Fruit fly (Drosophila melanogaster) whole organism, embryonic: ENCODE data around the gene MAPk-Ak2.
A peak's percentile ranks its signal among the peaks of the same experiment; 100 is the strongest.

Source experiments
- CG10147 ChIP-seq: fragments of 200-800 bp; sonication (Bioruptor generic); optimal IDR thresholded peaks from 2 replicates; lab custom pipeline; 2019; ENCODE audit warnings: missing biosample characterization, mild to moderate bottlenecking, missing genetic modification characterization, moderate library complexity
- CG10209 ChIP-seq: fragments of 200-800 bp; sonication (Bioruptor generic); optimal IDR thresholded peaks from 3 replicates; lab custom pipeline; 2017; ENCODE audit warnings: missing biosample characterization, mild to moderate bottlenecking, missing genetic modification characterization, missing genetic modification reagents
- CG1024 ChIP-seq: fragments of 200-800 bp; sonication (Bioruptor generic); IDR thresholded peaks from 2 replicates; pipeline ENCODE4 v1.3.6; 2022; ENCODE audit warnings: missing biosample characterization, missing genetic modification characterization
- CG10959 ChIP-seq: fragments of 200-800 bp; sonication (Bioruptor generic); IDR thresholded peaks from 2 replicates; pipeline ENCODE4 v1.3.6; 2022; ENCODE audit warnings: missing biosample characterization, missing genetic modification characterization
- CG11093 ChIP-seq: fragments of 200-800 bp; sonication (Bioruptor generic); IDR thresholded peaks from 3 replicates; pipeline ENCODE4 v1.3.6; 2022; ENCODE audit warnings: missing biosample characterization, missing genetic modification characterization
- CG11560 ChIP-seq: fragments of 200-800 bp; sonication (Bioruptor generic); IDR thresholded peaks from 3 replicates; pipeline ENCODE4 v1.3.6; 2022; ENCODE audit warnings: missing biosample characterization, missing genetic modification characterization
- CG12391 ChIP-seq: fragments of 200-800 bp; sonication (Bioruptor generic); optimal IDR thresholded peaks from 3 replicates; lab custom pipeline; 2018; ENCODE audit warnings: missing biosample characterization, mild to moderate bottlenecking, missing genetic modification characterization, moderate library complexity
- CG14860 ChIP-seq: fragments of 200-800 bp; sonication (Bioruptor generic); IDR thresholded peaks from 3 replicates; pipeline ENCODE4 v1.3.6; 2022; ENCODE audit warnings: missing biosample characterization, missing genetic modification characterization; ENCODE audit not compliant: partially characterized antibody
- CG15514 ChIP-seq: fragments of 200-800 bp; sonication (Bioruptor generic); optimal IDR thresholded peaks from 3 replicates; lab custom pipeline; 2017; ENCODE audit warnings: missing biosample characterization, missing genetic modification characterization, mild to moderate bottlenecking, moderate library complexity, missing genetic modification reagents
- CG5180 ChIP-seq: fragments of 200-800 bp; sonication (Bioruptor generic); optimal IDR thresholded peaks from 3 replicates; lab custom pipeline; 2017; ENCODE audit warnings: missing biosample characterization, missing genetic modification characterization, mild to moderate bottlenecking, moderate library complexity, missing genetic modification reagents
- CG7357 ChIP-seq: fragments of 200-800 bp; sonication (Bioruptor generic); IDR thresholded peaks from 3 replicates; pipeline ENCODE4 v1.3.6; 2022; ENCODE audit warnings: missing biosample characterization, missing genetic modification characterization
- CG9817 ChIP-seq: fragments of 200-800 bp; sonication (Bioruptor generic); optimal IDR thresholded peaks from 2 replicates; lab custom pipeline; 2018; ENCODE audit warnings: missing biosample characterization, mild to moderate bottlenecking, missing genetic modification characterization, moderate library complexity
- D ChIP-seq, 2 experiments: fragments of 200-800 bp in 1 of 2; fragments of >200 bp in 1 of 2; sonication (Bioruptor generic) in 1 of 2; optimal IDR thresholded peaks; 2 replicates in 1 of 2; 3 replicates in 1 of 2; lab custom pipeline; 2017; ENCODE audit warnings: mild to moderate bottlenecking in 1 of 2, missing biosample characterization in 1 of 2, missing genetic modification characterization in 1 of 2, missing genetic modification reagents in 1 of 2
- E2f1 ChIP-seq: fragments of 200-800 bp; sonication (Bioruptor generic); IDR thresholded peaks from 2 replicates; pipeline ENCODE4 v1.3.6; 2022; ENCODE audit warnings: missing biosample characterization, missing genetic modification characterization
- Eip74EF ChIP-seq, 2 experiments: fragments of 200-800 bp in 1 of 2; fragments of >200 bp in 1 of 2; sonication (Bioruptor generic) in 1 of 2; optimal IDR thresholded peaks; 2 replicates each; lab custom pipeline; 2017 to 2019; ENCODE audit warnings: missing biosample characterization in 2 of 2, missing genetic modification characterization in 2 of 2, mild to moderate bottlenecking in 1 of 2, moderate library complexity in 1 of 2
- H15 ChIP-seq: fragments of 200-800 bp; sonication (Bioruptor generic); IDR thresholded peaks from 3 replicates; pipeline ENCODE4 v1.3.6; 2022; ENCODE audit warnings: missing biosample characterization, missing genetic modification characterization
- Hey ChIP-seq: fragments of 200-800 bp; sonication (Bioruptor generic); optimal IDR thresholded peaks from 3 replicates; lab custom pipeline; 2018; ENCODE audit warnings: missing biosample characterization, mild to moderate bottlenecking, missing genetic modification characterization
- MESR4 ChIP-seq: fragments of 200-800 bp; sonication (Bioruptor generic); optimal IDR thresholded peaks from 2 replicates; lab custom pipeline; 2018; ENCODE audit warnings: missing biosample characterization, mild to moderate bottlenecking, missing genetic modification characterization, moderate library complexity
- NC2α ChIP-seq: fragments of 200-800 bp; sonication (Bioruptor generic); optimal IDR thresholded peaks from 2 replicates; lab custom pipeline; 2016; ENCODE audit warnings: missing biosample characterization, missing genetic modification characterization
- NFAT ChIP-seq: fragments of 200-800 bp; sonication (Bioruptor generic); IDR thresholded peaks from 2 replicates; pipeline ENCODE4 v1.3.6; 2022; ENCODE audit warnings: missing biosample characterization, missing genetic modification characterization
- Oaz ChIP-seq: fragments of 200-800 bp; sonication (Bioruptor generic); IDR thresholded peaks from 2 replicates; pipeline ENCODE4 v1.3.6; 2022; ENCODE audit warnings: missing biosample characterization, missing genetic modification characterization
- Ravus ChIP-seq: fragments of 200-800 bp; sonication (Bioruptor generic); IDR thresholded peaks from 2 replicates; pipeline ENCODE4 v1.3.6; 2022; ENCODE audit warnings: missing biosample characterization, missing genetic modification characterization
- TFAM ChIP-seq: fragments of 200-800 bp; sonication (Bioruptor generic); optimal IDR thresholded peaks from 2 replicates; lab custom pipeline; 2017; ENCODE audit warnings: missing biosample characterization, missing genetic modification characterization, inconsistent platforms
- Taf1 ChIP-seq: fragments of 200-800 bp; sonication (Bioruptor generic); IDR thresholded peaks from 2 replicates; pipeline ENCODE4 v1.3.6; 2022; ENCODE audit warnings: missing biosample characterization, missing genetic modification characterization
- Trl ChIP-seq, 3 experiments: fragments of >200 bp in 2 of 3; fragments of 200-800 bp in 1 of 3; sonication (Bioruptor generic) in 1 of 3; optimal IDR thresholded peaks; 2 replicates in 1 of 3; 3 replicates in 2 of 3; lab custom pipeline; 2016 to 2017; ENCODE audit warnings: missing biosample characterization in 1 of 3, missing genetic modification characterization in 1 of 3
- Xrp1 ChIP-seq: fragments of 200-800 bp; sonication (Bioruptor generic); IDR thresholded peaks from 2 replicates; pipeline ENCODE4 v1.3.6; 2022; ENCODE audit warnings: missing biosample characterization, missing genetic modification characterization
- az2 ChIP-seq: fragments of 200-800 bp; sonication (Bioruptor generic); optimal IDR thresholded peaks from 3 replicates; lab custom pipeline; 2016; ENCODE audit warnings: missing biosample characterization, missing genetic modification characterization
- dan ChIP-seq: fragments of 200-800 bp; sonication (Bioruptor generic); IDR thresholded peaks from 2 replicates; pipeline ENCODE4 v1.3.6; 2022; ENCODE audit warnings: missing biosample characterization, missing genetic modification characterization
- dmrt11E ChIP-seq: fragments of 200-800 bp; sonication (Bioruptor generic); optimal IDR thresholded peaks from 3 replicates; lab custom pipeline; 2018; ENCODE audit warnings: missing biosample characterization, mild to moderate bottlenecking, missing genetic modification characterization, moderate library complexity
- en ChIP-seq: fragments of 200-800 bp; sonication (Bioruptor generic); optimal IDR thresholded peaks from 2 replicates; lab custom pipeline; 2016; ENCODE audit warnings: missing biosample characterization, missing genetic modification characterization
- ewg ChIP-seq: fragments of 200-800 bp; sonication (Bioruptor generic); optimal IDR thresholded peaks from 3 replicates; lab custom pipeline; 2017; ENCODE audit warnings: mild to moderate bottlenecking, missing biosample characterization, missing genetic modification reagents, missing genetic modification characterization
- ftz-f1 ChIP-seq: fragments of 200-800 bp; sonication (Bioruptor generic); optimal IDR thresholded peaks from 2 replicates; lab custom pipeline; 2016; ENCODE audit warnings: missing biosample characterization, missing genetic modification characterization
- fu2 ChIP-seq: fragments of 200-800 bp; sonication (Bioruptor generic); optimal IDR thresholded peaks from 2 replicates; lab custom pipeline; 2016; ENCODE audit warnings: missing biosample characterization, missing genetic modification characterization
- hkb ChIP-seq, 2 experiments: fragments of 200-800 bp in 1 of 2; fragments of >200 bp in 1 of 2; sonication (Bioruptor generic) in 1 of 2; IDR thresholded peaks in 1 of 2; optimal IDR thresholded peaks in 1 of 2; 2 replicates each; pipeline versions ENCODE4 v1.3.6 to Lab custom; 2017 to 2022; ENCODE audit warnings: missing biosample characterization in 1 of 2, missing genetic modification characterization in 1 of 2
- insv ChIP-seq, 2 experiments: fragments of 200-800 bp; sonication (Bioruptor generic); optimal IDR thresholded peaks; 3 replicates each; lab custom pipeline; 2016 to 2018; ENCODE audit warnings: missing biosample characterization in 2 of 2, missing genetic modification characterization in 2 of 2
- knrl ChIP-seq: fragments of 200-800 bp; sonication (Bioruptor generic); IDR thresholded peaks from 3 replicates; pipeline ENCODE4 v1.3.6; 2022; ENCODE audit warnings: missing biosample characterization, missing genetic modification characterization; ENCODE audit not compliant: partially characterized antibody
- mirr ChIP-seq: fragments of 200-800 bp; sonication (Bioruptor generic); optimal IDR thresholded peaks from 3 replicates; lab custom pipeline; 2018; ENCODE audit warnings: missing biosample characterization, mild to moderate bottlenecking, missing genetic modification characterization
- phol ChIP-seq: fragments of 200-800 bp; sonication (Bioruptor generic); optimal IDR thresholded peaks from 3 replicates; lab custom pipeline; 2018; ENCODE audit warnings: missing biosample characterization, mild to moderate bottlenecking, missing genetic modification characterization, moderate library complexity
- run ChIP-seq: fragments of 200-800 bp; sonication (Bioruptor generic); optimal IDR thresholded peaks from 3 replicates; lab custom pipeline; 2018; ENCODE audit warnings: missing biosample characterization, mild to moderate bottlenecking, missing genetic modification characterization
- sc ChIP-seq, 3 experiments: fragments of >200 bp in 2 of 3; fragments of 200-800 bp in 1 of 3; sonication (Bioruptor generic) in 1 of 3; optimal IDR thresholded peaks; 2 replicates in 2 of 3; 3 replicates in 1 of 3; lab custom pipeline; 2017; ENCODE audit warnings: mild to moderate bottlenecking in 1 of 3, missing biosample characterization in 1 of 3, missing genetic modification characterization in 1 of 3, missing genetic modification reagents in 1 of 3
- schlank ChIP-seq: fragments of 200-800 bp; sonication (Bioruptor generic); optimal IDR thresholded peaks from 2 replicates; lab custom pipeline; 2018; ENCODE audit warnings: missing biosample characterization, mild to moderate bottlenecking, missing genetic modification characterization
- scrt ChIP-seq: fragments of 200-800 bp; sonication (Bioruptor generic); optimal IDR thresholded peaks from 2 replicates; lab custom pipeline; 2018; ENCODE audit warnings: missing biosample characterization, mild to moderate bottlenecking, missing genetic modification characterization, moderate library complexity
- sd ChIP-seq: fragments of 200-800 bp; sonication (Bioruptor generic); optimal IDR thresholded peaks from 3 replicates; lab custom pipeline; 2018; ENCODE audit warnings: missing biosample characterization, mild to moderate bottlenecking, missing genetic modification characterization, moderate library complexity
- sna ChIP-seq: fragments of 200-800 bp; sonication (Bioruptor generic); IDR thresholded peaks from 2 replicates; pipeline ENCODE4 v1.3.6; 2022; ENCODE audit warnings: missing biosample characterization, missing genetic modification characterization; ENCODE audit not compliant: partially characterized antibody
- wdn ChIP-seq: fragments of 200-800 bp; sonication (Bioruptor generic); IDR thresholded peaks from 2 replicates; pipeline ENCODE4 v1.3.6; 2022; ENCODE audit warnings: missing biosample characterization, missing genetic modification characterization

MAPk-Ak2 gene

dm6 chrX:5764001-5764892 lies at the start of gene MAPk-Ak2, which contains the start of gene CG42699 (continued):
- peak; percentile 53; the same call in 1 of the 2 replicates for TF ChIP-seq CG1024 (GFP tag; lab: Robert Waterston, UW)
- peak; percentile 80 for TF ChIP-seq Hey (tag; lab: Kevin White, UChicago)
- no peak for TF ChIP-seq Ravus
- peak; percentile 55 for TF ChIP-seq NC2α
- peak; percentile 13; the same call in 1 of the 2 replicates for TF ChIP-seq CG10959
- peak; percentile 76 for TF ChIP-seq Xrp1 (GFP tag; lab: Robert Waterston, UW)
- TF ChIP-seq insv (GFP tag; optimal IDR thresholded peaks at IDR 0.05; lab: Kevin White, UChicago), result peak in 1 of 2 experiments; percentile 94
- peak; percentile 62 for TF ChIP-seq run
- TF ChIP-seq CG12391 (tag; lab: Kevin White, UChicago), result peak; percentile 43
- TF ChIP-seq hkb (optimal IDR thresholded peaks at IDR 0.05; lab: Kevin White, UChicago), result no peak
- TF ChIP-seq hkb (GFP tag; IDR thresholded peaks at IDR 0.05; lab: Robert Waterston, UW), result peak; percentile 83
- no peak for TF ChIP-seq D (optimal IDR thresholded peaks at IDR 0.05; lab: Kevin White, UChicago)
- TF ChIP-seq D (GFP tag; optimal IDR thresholded peaks at IDR 0.05; lab: Kevin White, UChicago), result peak; percentile 74
- peak; percentile 76 for TF ChIP-seq MESR4
- peak; percentile 19; the same call in 1 of the 3 replicates for TF ChIP-seq CG11093
- peak; percentile 24; the same call in 1 of the 2 replicates for TF ChIP-seq wdn (GFP tag; lab: Robert Waterston, UW)
- peak; percentile 78 for TF ChIP-seq CG10209
- peak; percentile 78 for TF ChIP-seq CG5180 (GFP tag; lab: Kevin White, UChicago)
- peak; percentile 71 for TF ChIP-seq ewg (GFP tag; lab: Kevin White, UChicago)
- TF ChIP-seq H15 (GFP tag; lab: Robert Waterston, UW), result no peak
- no peak for TF ChIP-seq az2 (GFP tag; lab: Kevin White, UChicago)
- no peak for TF ChIP-seq Trl (optimal IDR thresholded peaks at IDR 0.05; lab: Kevin White, UChicago)
- TF ChIP-seq Trl (GFP tag; optimal IDR thresholded peaks at IDR 0.05; lab: Kevin White, UChicago), result peak; percentile 91
- peak; percentile 43; the same call in 1 of the 2 replicates for TF ChIP-seq sna (GFP tag; lab: Robert Waterston, UW)
- TF ChIP-seq Oaz (GFP tag; lab: Robert Waterston, UW), result no peak
- peak; percentile 72 for TF ChIP-seq NFAT (GFP tag; lab: Robert Waterston, UW)
- peak; percentile 75 for TF ChIP-seq CG15514 (GFP tag; lab: Kevin White, UChicago)
- TF ChIP-seq sd (tag; lab: Kevin White, UChicago), result peak; percentile 92
- TF ChIP-seq TFAM (GFP tag; lab: Kevin White, UChicago), result peak; percentile 38
- TF ChIP-seq CG10147 (GFP tag; lab: Kevin White, UChicago), result no peak
- peak; percentile 76 for TF ChIP-seq CG14860 (GFP tag; lab: Robert Waterston, UW)
- peak; percentile 20 for TF ChIP-seq phol (tag; lab: Kevin White, UChicago)
- no peak for TF ChIP-seq en (GFP tag; lab: Kevin White, UChicago)
- peak; percentile 47 for TF ChIP-seq CG9817 (tag; lab: Kevin White, UChicago)
- peak; percentile 48; the same call in 1 of the 2 replicates for TF ChIP-seq E2f1
- peak; percentile 98 for TF ChIP-seq CG11560 (tag; lab: Robert Waterston, UW)
- peak; percentile 56; the same call in 2 of the 3 replicates for TF ChIP-seq knrl (GFP tag; lab: Robert Waterston, UW)
- peak; percentile 55 for TF ChIP-seq dmrt11E (tag; lab: Kevin White, UChicago)
- TF ChIP-seq mirr (GFP tag; lab: Kevin White, UChicago), result peak; percentile 89
- TF ChIP-seq scrt (GFP tag; lab: Kevin White, UChicago), result peak; percentile 69
- no peak for TF ChIP-seq Taf1 (GFP tag; lab: Robert Waterston, UW)
- no peak for TF ChIP-seq sc (optimal IDR thresholded peaks at IDR 0.05; lab: Kevin White, UChicago)
- peak; percentile 69 for TF ChIP-seq sc (GFP tag; optimal IDR thresholded peaks at IDR 0.05; lab: Kevin White, UChicago)
- peak in 1 of 2 experiments; percentile 55 for TF ChIP-seq Eip74EF (GFP tag; optimal IDR thresholded peaks at IDR 0.05; lab: Kevin White, UChicago)
- no peak for TF ChIP-seq ftz-f1 (GFP tag; lab: Kevin White, UChicago)
- TF ChIP-seq fu2 (GFP tag; lab: Kevin White, UChicago), result peak; percentile 44
- no peak for TF ChIP-seq dan (GFP tag; lab: Robert Waterston, UW)
- peak; percentile 83 for TF ChIP-seq schlank (tag; lab: Kevin White, UChicago)
- TF ChIP-seq CG7357 (GFP tag; lab: Robert Waterston, UW), result no peak
